Worm (Caenorhabditis elegans) whole organism, midembryonic: Measurements from ENCODE around the gene fbxb-118.

ENCODE experiments used
- flt-1 ChIP-seq: fragments of 200-800 bp; sonication (Bioruptor generic); IDR thresholded peaks from 2 replicates; pipeline ENCODE4 v1.3.6; 2022; ENCODE audit warnings: missing genetic modification characterization, missing compliant biosample characterization
- ztf-23 ChIP-seq: fragments of 200-800 bp; sonication (Bioruptor generic); IDR thresholded peaks from 2 replicates; pipeline ENCODE4 v1.3.6; 2022; ENCODE audit warnings: missing genetic modification reagents, missing genetic modification characterization, missing compliant biosample characterization

DNA sequence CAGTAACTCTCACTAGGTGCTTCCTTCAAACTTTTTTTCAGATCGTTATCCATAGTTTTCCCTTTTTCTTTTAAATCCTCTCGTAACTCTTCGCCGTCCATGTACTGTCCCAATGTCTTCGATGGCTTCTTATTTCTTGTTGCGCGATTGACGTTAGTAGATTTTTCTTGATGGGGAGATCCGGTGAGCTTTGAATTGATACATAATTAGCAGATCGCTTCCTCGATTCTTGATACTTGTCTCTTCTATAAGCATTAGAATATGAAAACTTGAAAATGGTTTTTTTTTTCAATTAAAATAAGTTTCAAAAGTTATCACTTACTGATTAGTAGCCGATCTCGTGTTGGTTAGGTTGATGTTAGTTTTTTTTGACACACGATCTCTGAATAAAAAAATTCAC is 18.5 kb downstream of the fbxb-118 start, which contains the start of gene K07D4.2:
- no peak for TF ChIP-seq ztf-23 (GFP tag; lab: Robert Waterston, UW)
- no peak for TF ChIP-seq flt-1 (GFP tag; lab: Robert Waterston, UW)
